Fruit fly (Drosophila melanogaster) S2 (cell line): ENCODE data around the gene CG6695.

Experiments
- CG8478 ChIP-seq: fragments of >200 bp; optimal IDR thresholded peaks from 2 replicates; lab custom pipeline; 2018
- CTCF ChIP-seq, 2 experiments: fragments of >200 bp; optimal IDR thresholded peaks; 2 replicates each; lab custom pipeline; 2018

Gene CG6695

dm6 chr3R:24659173-24659846, 4.3 kb downstream of the CG6695 start, which contains the start of gene CG31126:
Gene CG31126, plus strand, starts transcription at chr3R:24659621.
- TF ChIP-seq CTCF (optimal IDR thresholded peaks at IDR 0.05; lab: Kevin White, UChicago) (no peak), CG8478 (lab: Kevin White, UChicago) (no peak)

dm6 chr3R:24661679-24662411, 6.9 kb downstream of the CG6695 start, which contains the start of gene Ppox:
Gene Ppox, minus strand, starts transcription at chr3R:24661851.
- TF ChIP-seq CTCF (optimal IDR thresholded peaks at IDR 0.05; lab: Kevin White, UChicago) (no peak), CG8478 (lab: Kevin White, UChicago) (no peak)

- TF ChIP-seq CG8478 (lab: Kevin White, UChicago) (no peak), CTCF (optimal IDR thresholded peaks at IDR 0.05; lab: Kevin White, UChicago) (no peak)
These were observed 7.4 kb downstream of the CG6695 start, which contains the start of gene slo for dm6 chr3R:24662412-24662796. Gene slo, plus strand, starts transcription at chr3R:24662491.

- TF ChIP-seq CTCF (optimal IDR thresholded peaks at IDR 0.05; lab: Kevin White, UChicago) (no peak), CG8478 (lab: Kevin White, UChicago) (no peak)
These were observed 8.1 kb downstream of the CG6695 start for dm6 chr3R:24663044-24663443.

- TF ChIP-seq CG8478 (lab: Kevin White, UChicago) (no peak), CTCF (optimal IDR thresholded peaks at IDR 0.05; lab: Kevin White, UChicago) (no peak)
These were observed 12.7 kb downstream of the CG6695 start for dm6 chr3R:24667538-24668207.

- TF ChIP-seq CTCF (optimal IDR thresholded peaks at IDR 0.05; lab: Kevin White, UChicago): no peak
These were observed 16.7 kb downstream of the CG6695 start for dm6 chr3R:24671662-24672061.

- TF ChIP-seq CTCF (optimal IDR thresholded peaks at IDR 0.05; lab: Kevin White, UChicago): no peak
- no peak for TF ChIP-seq CG8478 (lab: Kevin White, UChicago)
These were observed 37.9 kb downstream of the CG6695 start for dm6 chr3R:24692863-24693262.

- no peak for TF ChIP-seq CG8478 (lab: Kevin White, UChicago)
- no peak for TF ChIP-seq CTCF (optimal IDR thresholded peaks at IDR 0.05; lab: Kevin White, UChicago)
These were observed 44.3 kb downstream of the CG6695 start for dm6 chr3R:24699309-24699708.
